Fruit fly (Drosophila melanogaster) whole organism, embryonic: ENCODE data around the gene CG15530.

Experiments
- Blimp-1 ChIP-seq: fragments of 200-800 bp; sonication (Bioruptor generic); optimal IDR thresholded peaks from 3 replicates; lab custom pipeline; 2018; ENCODE audit warnings: missing biosample characterization, missing genetic modification characterization, mild to moderate bottlenecking, moderate library complexity, missing genetic modification reagents
- CG10979 ChIP-seq: fragments of 200-800 bp; sonication (Bioruptor generic); optimal IDR thresholded peaks from 2 replicates; lab custom pipeline; 2018; ENCODE audit warnings: missing biosample characterization, mild to moderate bottlenecking, missing genetic modification characterization, moderate library complexity
- CG15601 ChIP-seq: fragments of 200-800 bp; sonication (Bioruptor generic); optimal IDR thresholded peaks from 3 replicates; lab custom pipeline; 2019; ENCODE audit warnings: missing biosample characterization, mild to moderate bottlenecking, missing genetic modification characterization, moderate library complexity
- CG1603 ChIP-seq: fragments of 200-800 bp; sonication (Bioruptor generic); optimal IDR thresholded peaks from 2 replicates; lab custom pipeline; 2019; ENCODE audit warnings: missing biosample characterization, mild to moderate bottlenecking, missing genetic modification characterization, moderate library complexity
- CG16813 ChIP-seq: fragments of 200-800 bp; sonication (Bioruptor generic); IDR thresholded peaks from 3 replicates; pipeline ENCODE4 v1.3.6; 2022; ENCODE audit warnings: missing biosample characterization, missing genetic modification characterization; ENCODE audit not compliant: partially characterized antibody
- CG18011 ChIP-seq: fragments of 200-800 bp; sonication (Bioruptor generic); optimal IDR thresholded peaks from 2 replicates; lab custom pipeline; 2017; ENCODE audit warnings: missing biosample characterization, missing genetic modification characterization, mild to moderate bottlenecking, moderate library complexity, missing genotype
- CG2199 ChIP-seq: fragments of 200-800 bp; sonication (Bioruptor generic); IDR thresholded peaks from 3 replicates; pipeline ENCODE4 v1.3.6; 2022; ENCODE audit warnings: missing biosample characterization, missing genetic modification characterization
- CG30020 ChIP-seq: fragments of 200-800 bp; optimal IDR thresholded peaks from 2 replicates; lab custom pipeline; 2019; ENCODE audit warnings: missing biosample characterization, mild to moderate bottlenecking, missing genetic modification characterization, moderate library complexity
- CG31365 ChIP-seq: fragments of 200-800 bp; sonication (Bioruptor generic); optimal IDR thresholded peaks from 2 replicates; lab custom pipeline; 2018; ENCODE audit warnings: missing biosample characterization, mild to moderate bottlenecking, missing genetic modification characterization
- CG32532 ChIP-seq: fragments of 200-800 bp; sonication (Bioruptor generic); IDR thresholded peaks from 2 replicates; pipeline ENCODE4 v1.3.6; 2022; ENCODE audit warnings: missing biosample characterization, missing genetic modification characterization
- CG3838 ChIP-seq: fragments of 200-800 bp; sonication (Bioruptor generic); optimal IDR thresholded peaks from 3 replicates; lab custom pipeline; 2016; ENCODE audit warnings: missing biosample characterization, missing genetic modification characterization
- CG42726 ChIP-seq: fragments of 200-800 bp; sonication (Bioruptor generic); IDR thresholded peaks from 2 replicates; pipeline ENCODE4 v1.3.6; 2022; ENCODE audit warnings: missing biosample characterization, missing genetic modification characterization; ENCODE audit not compliant: partially characterized antibody
- CG6654 ChIP-seq: fragments of 200-800 bp; sonication (Bioruptor generic); optimal IDR thresholded peaks from 2 replicates; lab custom pipeline; 2017; ENCODE audit warnings: missing biosample characterization, mild to moderate bottlenecking, missing genetic modification characterization
- CG6791 ChIP-seq: fragments of 200-800 bp; sonication (Bioruptor generic); IDR thresholded peaks from 3 replicates; pipeline ENCODE4 v1.3.6; 2022; ENCODE audit warnings: missing biosample characterization, missing genetic modification characterization; ENCODE audit not compliant: partially characterized antibody
- CG8290 ChIP-seq, 3 experiments: fragments of 200-800 bp; sonication (Bioruptor generic); optimal IDR thresholded peaks; 2 replicates each; lab custom pipeline; 2016 to 2019; ENCODE audit warnings: missing biosample characterization in 3 of 3, missing genetic modification characterization in 3 of 3, mild to moderate bottlenecking in 2 of 3, moderate library complexity in 1 of 3
- CTCF ChIP-seq: fragments of 200-800 bp; sonication (Bioruptor generic); optimal IDR thresholded peaks from 2 replicates; lab custom pipeline; 2017; ENCODE audit warnings: missing biosample characterization, mild to moderate bottlenecking, missing genetic modification characterization, moderate library complexity
- Dad ChIP-seq: fragments of 200-800 bp; sonication (Bioruptor generic); optimal IDR thresholded peaks from 3 replicates; lab custom pipeline; 2016; ENCODE audit warnings: missing biosample characterization, missing genetic modification characterization
- Eip74EF ChIP-seq, 2 experiments: fragments of 200-800 bp in 1 of 2; fragments of >200 bp in 1 of 2; sonication (Bioruptor generic) in 1 of 2; optimal IDR thresholded peaks; 2 replicates each; lab custom pipeline; 2017 to 2019; ENCODE audit warnings: missing biosample characterization in 2 of 2, missing genetic modification characterization in 2 of 2, mild to moderate bottlenecking in 1 of 2, moderate library complexity in 1 of 2
- Elba2 ChIP-seq: fragments of 200-800 bp; sonication (Bioruptor generic); optimal IDR thresholded peaks from 3 replicates; lab custom pipeline; 2016; ENCODE audit warnings: missing biosample characterization, missing genetic modification characterization
- HLH4C ChIP-seq: fragments of 200-800 bp; sonication (Bioruptor generic); IDR thresholded peaks from 3 replicates; pipeline ENCODE4 v1.3.6; 2022; ENCODE audit warnings: missing biosample characterization, missing genetic modification characterization; ENCODE audit not compliant: partially characterized antibody
- HmgD ChIP-seq: fragments of 200-800 bp; sonication (Bioruptor generic); optimal IDR thresholded peaks from 3 replicates; lab custom pipeline; 2016; ENCODE audit warnings: missing biosample characterization, missing genetic modification characterization
- Hr78 ChIP-seq, 2 experiments: fragments of 200-800 bp in 1 of 2; fragments of >200 bp in 1 of 2; sonication (Bioruptor generic) in 1 of 2; optimal IDR thresholded peaks; 2 replicates each; lab custom pipeline; 2017 to 2019; ENCODE audit warnings: missing biosample characterization in 2 of 2, missing genetic modification characterization in 2 of 2, mild to moderate bottlenecking in 1 of 2, moderate library complexity in 1 of 2
- Med ChIP-seq: fragments of 200-800 bp; sonication (Bioruptor generic); peaks from one replicate; lab custom pipeline; 2016; ENCODE audit warnings: missing biosample characterization, missing genetic modification characterization, mild to moderate bottlenecking, inconsistent platforms, moderate library complexity
- Opbp ChIP-seq: fragments of 200-800 bp; sonication (Bioruptor generic); IDR thresholded peaks from 3 replicates; pipeline ENCODE4 v1.3.6; 2022; ENCODE audit warnings: missing biosample characterization, missing genetic modification characterization; ENCODE audit not compliant: partially characterized antibody
- Pdp1 ChIP-seq, 2 experiments: fragments of 200-800 bp; sonication (Bioruptor generic); optimal IDR thresholded peaks; 3 replicates each; lab custom pipeline; 2016; ENCODE audit warnings: missing biosample characterization in 2 of 2, missing genetic modification characterization in 2 of 2, mild to moderate bottlenecking in 1 of 2, moderate library complexity in 1 of 2
- abd-A ChIP-seq: fragments of 200-800 bp; sonication (Bioruptor generic); optimal IDR thresholded peaks from 3 replicates; lab custom pipeline; 2019; ENCODE audit warnings: missing biosample characterization, mild to moderate bottlenecking, missing genetic modification characterization, moderate library complexity
- amos ChIP-seq: fragments of 200-800 bp; sonication (Bioruptor generic); IDR thresholded peaks from 2 replicates; pipeline ENCODE4 v1.3.6; 2022; ENCODE audit warnings: missing biosample characterization, missing genetic modification characterization; ENCODE audit not compliant: partially characterized antibody
- bbx ChIP-seq: fragments of 200-800 bp; sonication (Bioruptor generic); IDR thresholded peaks from 2 replicates; pipeline ENCODE4 v1.3.6; 2022; ENCODE audit warnings: missing biosample characterization, missing genetic modification characterization; ENCODE audit not compliant: partially characterized antibody
- btn ChIP-seq: fragments of 200-800 bp; sonication (Bioruptor generic); optimal IDR thresholded peaks from 2 replicates; lab custom pipeline; 2016; ENCODE audit warnings: missing biosample characterization, missing genetic modification characterization
- cad ChIP-seq: fragments of >200 bp; optimal IDR thresholded peaks from 2 replicates; lab custom pipeline; 2017; ENCODE audit warnings: missing biosample characterization, missing genetic modification characterization
- ci ChIP-seq: fragments of 200-800 bp; sonication (Bioruptor generic); IDR thresholded peaks from 3 replicates; pipeline ENCODE4 v1.3.6; 2022; ENCODE audit warnings: missing biosample characterization, missing genetic modification characterization
- corto ChIP-seq: fragments of 200-800 bp; sonication (Bioruptor generic); optimal IDR thresholded peaks from 2 replicates; lab custom pipeline; 2016; ENCODE audit warnings: missing biosample characterization, mild to moderate bottlenecking, missing genetic modification characterization, moderate library complexity
- gsb-n ChIP-seq: fragments of 200-800 bp; sonication (Bioruptor generic); optimal IDR thresholded peaks from 3 replicates; lab custom pipeline; 2018; ENCODE audit warnings: missing biosample characterization, mild to moderate bottlenecking, missing genetic modification characterization
- knrl ChIP-seq: fragments of 200-800 bp; sonication (Bioruptor generic); IDR thresholded peaks from 3 replicates; pipeline ENCODE4 v1.3.6; 2022; ENCODE audit warnings: missing biosample characterization, missing genetic modification characterization; ENCODE audit not compliant: partially characterized antibody
- lilli ChIP-seq: fragments of 200-800 bp; sonication (Bioruptor generic); optimal IDR thresholded peaks from 3 replicates; lab custom pipeline; 2016; ENCODE audit warnings: missing biosample characterization, missing genetic modification characterization
- nom ChIP-seq: fragments of 200-800 bp; sonication (Bioruptor generic); optimal IDR thresholded peaks from 2 replicates; lab custom pipeline; 2017; ENCODE audit warnings: missing biosample characterization, missing genetic modification characterization, mild to moderate bottlenecking, moderate library complexity, missing genetic modification reagents
- pita ChIP-seq: fragments of 200-800 bp; sonication (Bioruptor generic); optimal IDR thresholded peaks from 2 replicates; lab custom pipeline; 2017; ENCODE audit warnings: missing biosample characterization, mild to moderate bottlenecking, missing genetic modification characterization
- prd ChIP-seq, 3 experiments: fragments of >200 bp in 2 of 3; fragments of 200-800 bp in 1 of 3; sonication (Bioruptor generic) in 1 of 3; optimal IDR thresholded peaks in 2 of 3; IDR thresholded peaks in 1 of 3; 2 replicates in 2 of 3; 3 replicates in 1 of 3; pipeline versions ENCODE4 v1.3.6 to Lab custom; 2017 to 2022; ENCODE audit warnings: missing biosample characterization in 1 of 3, missing genetic modification characterization in 1 of 3
- sd ChIP-seq: fragments of 200-800 bp; sonication (Bioruptor generic); optimal IDR thresholded peaks from 3 replicates; lab custom pipeline; 2018; ENCODE audit warnings: missing biosample characterization, mild to moderate bottlenecking, missing genetic modification characterization, moderate library complexity
- sisA ChIP-seq: fragments of 200-800 bp; sonication (Bioruptor generic); IDR thresholded peaks from 2 replicates; pipeline ENCODE4 v1.3.6; 2022; ENCODE audit warnings: missing biosample characterization, missing genetic modification characterization
- stwl ChIP-seq: fragments of 200-800 bp; sonication (Bioruptor generic); optimal IDR thresholded peaks from 3 replicates; lab custom pipeline; 2018; ENCODE audit warnings: missing biosample characterization, mild to moderate bottlenecking, missing genetic modification characterization, moderate library complexity

CG15530 gene

DNA sequence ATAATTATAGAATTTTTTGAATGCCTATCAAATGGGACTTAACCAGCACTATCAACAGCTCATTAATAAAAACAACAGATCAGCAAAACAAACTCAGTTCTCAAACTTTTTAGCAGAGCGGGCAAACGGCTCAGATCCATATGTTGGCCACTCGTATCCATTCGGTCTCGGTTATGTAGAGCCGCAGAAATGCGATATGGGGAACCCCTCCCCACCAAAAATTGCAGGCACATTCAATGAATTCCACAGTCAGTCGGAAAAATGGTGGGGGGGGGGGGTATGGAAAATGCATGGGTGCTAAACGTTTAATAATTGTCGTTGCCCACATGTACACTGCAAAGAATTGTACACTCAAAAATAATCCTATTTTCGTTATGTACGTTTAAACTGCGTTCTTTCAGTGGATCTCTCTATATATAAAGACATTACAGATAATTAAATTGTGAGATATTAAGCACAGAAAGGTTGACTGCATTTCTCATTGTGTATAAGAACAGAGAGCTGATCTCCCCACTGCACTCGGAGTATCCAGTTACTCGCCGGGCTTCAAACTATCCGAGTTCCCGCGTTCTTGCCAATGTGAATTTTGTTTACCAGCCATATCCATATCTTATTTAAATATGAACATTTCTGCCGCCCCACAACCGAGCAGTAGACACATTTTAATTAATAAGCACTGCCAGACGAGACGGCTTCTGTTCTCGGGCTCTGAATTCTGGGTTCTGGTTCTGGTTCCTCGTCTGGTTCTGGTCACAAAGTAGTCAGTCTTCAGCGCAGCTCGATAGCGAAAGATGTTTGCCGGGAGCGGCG is 26.2 kb upstream of the CG15530 start, which contains the start of gene CG15529 (continued):
- TF ChIP-seq sisA (GFP tag; lab: Robert Waterston, UW): peak; percentile 8; the same call in 1 of the 2 replicates
- peak; percentile 60 for TF ChIP-seq nom (GFP tag; lab: Kevin White, UChicago)
- no peak for TF ChIP-seq CG10979 (tag; lab: Kevin White, UChicago)
- no peak for TF ChIP-seq prd (optimal IDR thresholded peaks at IDR 0.05; lab: Kevin White, UChicago)
- TF ChIP-seq prd (GFP tag; IDR thresholded peaks at IDR 0.05; lab: Robert Waterston, UW): peak; percentile 32; the same call in 1 of the 3 replicates
- 0 out of 3 replicates have a peak, but pooled peaks have one; percentile 39 for TF ChIP-seq ci (GFP tag; lab: Robert Waterston, UW)
- peak; percentile 34; the same call in 1 of the 2 replicates for TF ChIP-seq CG32532 (GFP tag; lab: Robert Waterston, UW)
- TF ChIP-seq Med: peak; percentile 15

- no peak for TF ChIP-seq corto
- TF ChIP-seq CTCF (GFP tag; lab: Kevin White, UChicago): peak; percentile 53
- TF ChIP-seq cad: peak; percentile 75
- TF ChIP-seq CG31365 (tag; lab: Kevin White, UChicago): peak; percentile 95
- TF ChIP-seq Hr78 (GFP tag; optimal IDR thresholded peaks at IDR 0.05; lab: Kevin White, UChicago): peak in 1 of 2 experiments; percentile 17
- no peak for TF ChIP-seq Pdp1 (GFP tag; optimal IDR thresholded peaks at IDR 0.05; lab: Kevin White, UChicago)
- no peak for TF ChIP-seq CG8290 (GFP tag; optimal IDR thresholded peaks at IDR 0.05; lab: Kevin White, UChicago)
- TF ChIP-seq CG8290 (tag; optimal IDR thresholded peaks at IDR 0.05; lab: Kevin White, UChicago): peak in 1 of 2 experiments; percentile 47
- no peak for TF ChIP-seq CG1603 (tag; lab: Kevin White, UChicago)
- TF ChIP-seq CG15601 (tag; lab: Kevin White, UChicago): peak; percentile 32
- peak; percentile 18; the same call in 1 of the 2 replicates for TF ChIP-seq amos (GFP tag; lab: Robert Waterston, UW)
- peak; percentile 31 for TF ChIP-seq gsb-n (tag; lab: Kevin White, UChicago)
- TF ChIP-seq HLH4C (GFP tag; lab: Robert Waterston, UW): peak; percentile 30; the same call in 1 of the 3 replicates
- no peak for TF ChIP-seq lilli (GFP tag; lab: Kevin White, UChicago)
- no peak for TF ChIP-seq Dad (GFP tag; lab: Kevin White, UChicago)
- TF ChIP-seq ci (GFP tag; lab: Robert Waterston, UW): 0 out of 3 replicates have a peak, but pooled peaks have one; percentile 9
- TF ChIP-seq CG18011: peak; percentile 55
- peak; percentile 65; the same call in 2 of the 3 replicates for TF ChIP-seq CG6791
- no peak for TF ChIP-seq abd-A (tag; lab: Kevin White, UChicago)
- peak; percentile 33; the same call in 1 of the 3 replicates for TF ChIP-seq Opbp
- peak; percentile 90 for TF ChIP-seq CG2199 (GFP tag; lab: Robert Waterston, UW)
- no peak for TF ChIP-seq btn (GFP tag; lab: Kevin White, UChicago)
- TF ChIP-seq CG30020 (tag; lab: Kevin White, UChicago): no peak
- peak; percentile 98 for TF ChIP-seq CG6654 (GFP tag; lab: Kevin White, UChicago)
- peak; percentile 36 for TF ChIP-seq Med
- TF ChIP-seq CG32532 (GFP tag; lab: Robert Waterston, UW): 0 out of 2 replicates have a peak, but pooled peaks have one; percentile 24
- TF ChIP-seq bbx (GFP tag; lab: Robert Waterston, UW): 0 out of 2 replicates have a peak, but pooled peaks have one; percentile 22
- TF ChIP-seq pita: peak; percentile 12
- TF ChIP-seq CG42726 (GFP tag; lab: Robert Waterston, UW): 0 out of 2 replicates have a peak, but pooled peaks have one; percentile 34
- 0 out of 3 replicates have a peak, but pooled peaks have one; percentile 29 for TF ChIP-seq CG16813 (GFP tag; lab: Robert Waterston, UW)
- peak; percentile 3 for TF ChIP-seq HmgD
- TF ChIP-seq Elba2 (GFP tag; lab: Kevin White, UChicago): peak; percentile 81
- no peak for TF ChIP-seq prd (optimal IDR thresholded peaks at IDR 0.05; lab: Kevin White, UChicago)
- TF ChIP-seq prd (GFP tag; IDR thresholded peaks at IDR 0.05; lab: Robert Waterston, UW): peak; percentile 15; the same call in 1 of the 3 replicates
- TF ChIP-seq CG3838 (GFP tag; lab: Kevin White, UChicago): no peak
- peak; percentile 56 for TF ChIP-seq Blimp-1 (GFP tag; lab: Kevin White, UChicago)
- peak in 1 of 2 experiments; percentile 46 for TF ChIP-seq Eip74EF (GFP tag; optimal IDR thresholded peaks at IDR 0.05; lab: Kevin White, UChicago)
- TF ChIP-seq knrl (GFP tag; lab: Robert Waterston, UW): peak; percentile 14; the same call in 1 of the 3 replicates
- TF ChIP-seq sd (tag; lab: Kevin White, UChicago): no peak
- peak; percentile 55 for TF ChIP-seq stwl (tag; lab: Kevin White, UChicago)
Measured at dm6 chr3R:30153864-30154263, 23.8 kb upstream of the CG15530 start.
